Fruit fly (Drosophila melanogaster): ENCODE measurements around the gene msk.

msk gene

dm6 chr3L:8153206-8153996 lies 37.4 kb downstream of the msk start (continued):
- TF ChIP-seq fu2 (GFP tag; optimal IDR thresholded peaks at IDR 0.05) (no peak), CG17802 (tag; optimal IDR thresholded peaks at IDR 0.05) (no peak), CG4404 (GFP tag; IDR thresholded peaks at IDR 0.05) (no peak), trh (GFP tag; optimal IDR thresholded peaks at IDR 0.05) (no peak), CG5245 (GFP tag; optimal IDR thresholded peaks at IDR 0.05) (peak; percentile 46), Hmr (GFP tag; optimal IDR thresholded peaks at IDR 0.05) (no peak), CG15479 (GFP tag; optimal IDR thresholded peaks at IDR 0.05) (no peak), NFAT (GFP tag; IDR thresholded peaks at IDR 0.05) (no peak), Dip2 (GFP tag; IDR thresholded peaks at IDR 0.05) (no peak), Sry-δ (GFP tag; optimal IDR thresholded peaks at IDR 0.05) (peak; percentile 7), gt (GFP tag; IDR thresholded peaks at IDR 0.05) (no peak), CG16779 (GFP tag; IDR thresholded peaks at IDR 0.05) (no peak), CG13775 (GFP tag; optimal IDR thresholded peaks at IDR 0.05) (peak; percentile 2), CG34224 (GFP tag; IDR thresholded peaks at IDR 0.05; ENCODE audit: partially characterized antibody) (no peak), BtbVII (GFP tag; optimal IDR thresholded peaks at IDR 0.05) (peak; percentile 42), CG18599 (GFP tag; optimal IDR thresholded peaks at IDR 0.05) (peak; percentile 33), nom (GFP tag; optimal IDR thresholded peaks at IDR 0.05) (no peak), CG13123 (GFP tag; optimal IDR thresholded peaks at IDR 0.05) (no peak), Myb (GFP tag; optimal IDR thresholded peaks at IDR 0.05) (no peak), CG13624 (GFP tag; optimal IDR thresholded peaks at IDR 0.05) (no peak), D19A (tag; optimal IDR thresholded peaks at IDR 0.05) (peak; percentile 61), Spps (tag; optimal IDR thresholded peaks at IDR 0.05) (no peak), oc (tag; optimal IDR thresholded peaks at IDR 0.05) (peak; percentile 80), CG12391 (tag; optimal IDR thresholded peaks at IDR 0.05) (peak; percentile 49), E2f2 (GFP tag; IDR thresholded peaks at IDR 0.05) (no peak), CG11093 (GFP tag; IDR thresholded peaks at IDR 0.05) (peak; percentile 26; the same call in 1 of the 3 replicates), CG15696 (tag; optimal IDR thresholded peaks at IDR 0.05) (no peak), CG10959 (GFP tag; IDR thresholded peaks at IDR 0.05) (no peak), Adf1 (GFP tag; IDR thresholded peaks at IDR 0.05) (no peak), CG3065 (GFP tag; optimal IDR thresholded peaks at IDR 0.05) (no peak), Ets65A (GFP tag) (peak; percentile 46), stc (GFP tag; IDR thresholded peaks at IDR 0.05) (peak; percentile 60), knrl (GFP tag; IDR thresholded peaks at IDR 0.05; ENCODE audit: partially characterized antibody) (no peak), bigmax (GFP tag; optimal IDR thresholded peaks at IDR 0.05) (no peak), pho (GFP tag; optimal IDR thresholded peaks at IDR 0.05) (no peak), CG2712 (tag; optimal IDR thresholded peaks at IDR 0.05) (peak; percentile 33), tna (GFP tag; IDR thresholded peaks at IDR 0.05; ENCODE audit: partially characterized antibody) (no peak), CG7271 (tag; optimal IDR thresholded peaks at IDR 0.05) (no peak), CkIIα-i1 (GFP tag; IDR thresholded peaks at IDR 0.05) (no peak), unc-4 (GFP tag; IDR thresholded peaks at IDR 0.05; ENCODE audit: partially characterized antibody) (no peak), CG11723 (GFP tag; optimal IDR thresholded peaks at IDR 0.05) (peak; percentile 47), Tbp (GFP tag; optimal IDR thresholded peaks at IDR 0.05) (no peak), CG42726 (GFP tag; IDR thresholded peaks at IDR 0.05; ENCODE audit: partially characterized antibody) (no peak), CG3726 (GFP tag; IDR thresholded peaks at IDR 0.05) (no peak), Blimp-1 (GFP tag; optimal IDR thresholded peaks at IDR 0.05) (peak; percentile 65), CG18619 (GFP tag; optimal IDR thresholded peaks at IDR 0.05) (peak; percentile 30), jing (GFP tag; optimal IDR thresholded peaks at IDR 0.05) (peak; percentile 65), pum (GFP tag; optimal IDR thresholded peaks at IDR 0.05) (peak; percentile 54), Scr (GFP tag; IDR thresholded peaks at IDR 0.05; ENCODE audit: partially characterized antibody) (no peak), da (GFP tag; optimal IDR thresholded peaks at IDR 0.05) (no peak)

Measured in whole organism, embryonic.